Worm (Caenorhabditis elegans): ENCODE data around the gene mltn-12.
A peak's percentile ranks its signal among the peaks of the same experiment; 100 is the strongest.

Gene mltn-12

ce11 chrIV:8992786-8993185 is at the start of gene mltn-12:
Gene mltn-12, plus strand, starts transcription at chrIV:8993086.
- TF ChIP-seq unc-62 (GFP tag; optimal IDR thresholded peaks at IDR 0.05) (no peak), ztf-4 (tag; optimal IDR thresholded peaks at IDR 0.05) (no peak), pha-4 (tag; optimal IDR thresholded peaks at IDR 0.05) (no peak), pqm-1 (tag; optimal IDR thresholded peaks at IDR 0.05) (no peak), nhr-76 (tag; optimal IDR thresholded peaks at IDR 0.05) (no peak), tbx-2 (tag; optimal IDR thresholded peaks at IDR 0.05) (no peak), eor-1 (tag; optimal IDR thresholded peaks at IDR 0.05) (no peak), lin-15B (tag; optimal IDR thresholded peaks at IDR 0.05) (no peak)

DNA sequence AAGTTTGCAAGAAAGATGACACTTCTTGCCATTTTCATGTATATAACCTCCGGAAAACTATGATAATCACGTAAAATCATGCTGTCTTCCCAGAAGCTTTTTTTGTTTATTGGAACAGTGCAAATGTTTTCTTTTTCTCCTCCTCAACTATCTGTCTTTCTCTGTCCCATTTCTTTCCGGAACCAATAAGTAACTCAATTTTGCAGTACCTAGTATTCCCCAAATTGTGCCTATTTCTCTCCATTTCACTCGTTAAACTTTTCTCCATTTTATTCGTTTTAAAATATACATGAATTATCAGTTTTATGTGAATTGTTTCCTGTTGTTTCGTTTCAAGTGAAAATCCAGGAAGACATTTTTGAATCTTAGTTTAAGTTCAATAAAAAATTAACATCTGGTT is 49.5 kb upstream of the mltn-12 start:
- TF ChIP-seq jun-1 (tag; optimal IDR thresholded peaks at IDR 0.05) (no peak), lin-15B (tag; optimal IDR thresholded peaks at IDR 0.05) (no peak), fkh-10 (GFP tag; optimal IDR thresholded peaks at IDR 0.05) (peak; percentile 43), elt-2 (tag; optimal IDR thresholded peaks at IDR 0.05) (no peak), elt-1 (tag; optimal IDR thresholded peaks at IDR 0.05) (no peak)

ce11 chrIV:8947146-8947545 is 45.7 kb upstream of the mltn-12 start:
- TF ChIP-seq nhr-67 (tag; optimal IDR thresholded peaks at IDR 0.05): no peak
- peak; percentile 33 for TF ChIP-seq mdl-1 (tag; optimal IDR thresholded peaks at IDR 0.05)
- no peak for TF ChIP-seq eor-1 (tag; optimal IDR thresholded peaks at IDR 0.05)
- TF ChIP-seq nfya-1 (tag; optimal IDR thresholded peaks at IDR 0.05; ENCODE audit: insufficient read depth): peak; percentile 27
- no peak for TF ChIP-seq egl-5 (tag; optimal IDR thresholded peaks at IDR 0.05)
- no peak for TF ChIP-seq nhr-43 (tag; optimal IDR thresholded peaks at IDR 0.05; ENCODE audit: poor library complexity, severe bottlenecking)
- no peak for TF ChIP-seq nhr-11 (tag; optimal IDR thresholded peaks at IDR 0.05)
- no peak for TF ChIP-seq elt-3 (tag; optimal IDR thresholded peaks at IDR 0.05)
- TF ChIP-seq lin-39 (tag; optimal IDR thresholded peaks at IDR 0.05): peak; percentile 89

DNA sequence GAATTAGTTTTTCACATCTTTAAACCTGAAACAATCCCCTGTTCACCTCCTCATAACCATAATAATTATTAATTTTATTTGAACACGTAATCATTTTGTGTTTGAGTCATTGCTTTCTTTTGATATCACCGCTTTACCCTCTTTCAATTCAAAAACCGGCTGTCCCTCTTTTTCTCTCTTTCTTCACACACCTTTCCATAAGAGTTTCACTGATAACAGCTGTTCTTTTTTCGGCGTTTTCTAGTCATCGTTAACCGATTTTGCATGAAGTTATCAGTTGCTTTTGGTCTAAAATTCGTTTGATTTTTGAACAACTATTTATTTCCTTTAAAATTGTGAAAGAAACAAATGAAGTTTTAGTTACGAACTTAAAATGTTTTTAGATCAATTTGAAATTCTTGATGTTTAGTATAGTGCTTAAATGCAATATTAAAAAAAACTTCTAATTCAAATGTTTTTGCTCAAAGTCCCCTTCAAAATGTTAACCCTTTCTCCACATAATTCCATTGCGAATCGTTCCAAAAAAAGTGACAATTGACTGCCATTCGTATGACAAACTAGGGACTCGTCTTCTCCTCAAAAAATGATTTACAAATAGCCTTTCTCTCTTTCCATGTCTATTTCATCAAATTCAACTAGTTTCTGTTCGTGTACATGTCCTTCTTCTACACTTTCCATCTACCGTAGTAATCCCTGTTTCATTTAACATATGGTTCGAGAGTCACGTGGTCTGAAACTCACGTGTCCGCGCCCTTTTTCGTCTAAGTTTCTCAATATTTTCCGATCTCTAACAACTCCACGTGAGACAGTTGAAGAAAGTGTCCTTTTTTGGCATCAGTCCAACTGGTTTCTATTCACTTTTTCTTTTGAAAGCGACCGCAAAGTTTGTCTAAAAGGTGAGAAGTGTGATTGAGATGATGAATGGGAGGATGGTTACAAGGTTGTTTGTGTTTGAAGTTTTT is 43.5 kb upstream of the mltn-12 start:
- TF ChIP-seq fkh-10 (GFP tag; optimal IDR thresholded peaks at IDR 0.05) (no peak), pqm-1 (tag; optimal IDR thresholded peaks at IDR 0.05) (peak; percentile 93), aly-2 (tag; optimal IDR thresholded peaks at IDR 0.05) (no peak), nhr-67 (tag; optimal IDR thresholded peaks at IDR 0.05) (no peak), nhr-25 (tag; optimal IDR thresholded peaks at IDR 0.05) (peak; percentile 99), nhr-12 (tag; optimal IDR thresholded peaks at IDR 0.05) (no peak), nfya-1 (tag; optimal IDR thresholded peaks at IDR 0.05; ENCODE audit: insufficient read depth) (peak; percentile 54), nhr-11 (tag; optimal IDR thresholded peaks at IDR 0.05) (no peak), mml-1 (tag; optimal IDR thresholded peaks at IDR 0.05) (no peak), ceh-9 (tag; optimal IDR thresholded peaks at IDR 0.05) (no peak), elt-1 (tag; optimal IDR thresholded peaks at IDR 0.05) (no peak), lin-39 (tag; optimal IDR thresholded peaks at IDR 0.05) (no peak), egl-27 (tag; optimal IDR thresholded peaks at IDR 0.05) (no peak), egl-5 (tag; optimal IDR thresholded peaks at IDR 0.05) (no peak), snpc-4 (tag; optimal IDR thresholded peaks at IDR 0.05) (no peak), pha-4 (tag; optimal IDR thresholded peaks at IDR 0.05) (peak; percentile 43), ztf-11 (tag; optimal IDR thresholded peaks at IDR 0.05) (no peak), nhr-77 (tag; optimal IDR thresholded peaks at IDR 0.05) (no peak), nhr-76 (tag; optimal IDR thresholded peaks at IDR 0.05) (no peak), nhr-23 (tag; optimal IDR thresholded peaks at IDR 0.05) (peak; percentile 66), ceh-16 (tag; optimal IDR thresholded peaks at IDR 0.05) (no peak), sea-2 (GFP tag; optimal IDR thresholded peaks at IDR 0.05) (no peak), mdl-1 (tag; optimal IDR thresholded peaks at IDR 0.05) (peak; percentile 81), skn-1 (tag; optimal IDR thresholded peaks at IDR 0.05) (no peak), hmg-11 (tag; optimal IDR thresholded peaks at IDR 0.05) (no peak), elt-2 (tag; optimal IDR thresholded peaks at IDR 0.05) (peak; percentile 75), daf-12 (tag; optimal IDR thresholded peaks at IDR 0.05) (no peak), nhr-237 (tag; optimal IDR thresholded peaks at IDR 0.05) (no peak), lin-15B (tag; optimal IDR thresholded peaks at IDR 0.05) (no peak), unc-62 (GFP tag; optimal IDR thresholded peaks at IDR 0.05) (no peak), elt-3 (tag; optimal IDR thresholded peaks at IDR 0.05) (no peak), zag-1 (tag; optimal IDR thresholded peaks at IDR 0.05) (no peak), ama-1 (optimal IDR thresholded peaks at IDR 0.05) (no peak), ceh-28 (tag; optimal IDR thresholded peaks at IDR 0.05) (no peak), unc-39 (tag; optimal IDR thresholded peaks at IDR 0.05) (no peak), ceh-82 (tag; optimal IDR thresholded peaks at IDR 0.05) (no peak), eor-1 (tag; optimal IDR thresholded peaks at IDR 0.05) (no peak), nhr-43 (tag; optimal IDR thresholded peaks at IDR 0.05; ENCODE audit: poor library complexity, severe bottlenecking) (peak; percentile 85), R02D3.7 (tag; optimal IDR thresholded peaks at IDR 0.05) (no peak), tbx-2 (tag; optimal IDR thresholded peaks at IDR 0.05) (peak; percentile 32), ztf-4 (tag; optimal IDR thresholded peaks at IDR 0.05) (no peak), fos-1 (tag; optimal IDR thresholded peaks at IDR 0.05) (peak; percentile 7)
